Worm (Caenorhabditis elegans): ENCODE measurements around the gene stip-1.

- TF ChIP-seq lin-15B (tag; optimal IDR thresholded peaks at IDR 0.05), result no peak
- TF ChIP-seq lin-39 (tag; optimal IDR thresholded peaks at IDR 0.05), result no peak
- TF ChIP-seq lsy-2 (tag; optimal IDR thresholded peaks at IDR 0.05), result peak in 1 of 2 experiments; percentile 48
- no peak for TF ChIP-seq Y5F2A.4 (GFP tag; optimal IDR thresholded peaks at IDR 0.05)
- TF ChIP-seq mes-2 (tag; optimal IDR thresholded peaks at IDR 0.05; ENCODE audit: poor library complexity, severe bottlenecking), result peak; percentile 51
- TF ChIP-seq pha-4 (GFP tag; IDR thresholded peaks at IDR 0.05), result peak; percentile 24; the same call in 1 of the 2 replicates
- peak; percentile 15 for TF ChIP-seq pha-4 (tag; optimal IDR thresholded peaks at IDR 0.05)
Observed at ce11 chrII:10389776-10390175, 40.0 kb upstream of the stip-1 start.

Data from whole organism, L4 larva.